Worm (Caenorhabditis elegans) whole organism, late embryonic: ENCODE measurements around the gene fshr-1.

ENCODE experiments used
- ahr-1 ChIP-seq: sonication (generic microtip); optimal IDR thresholded peaks from 2 replicates; lab custom pipeline; 2016; ENCODE audit warnings: missing genetic modification characterization, missing compliant biosample characterization
- ama-1 ChIP-seq: fragments of 150-350 bp; optimal IDR thresholded peaks from 2 replicates; lab custom pipeline; 2014
- ceh-6 ChIP-seq: fragments of 200-800 bp; sonication (Bioruptor generic); optimal IDR thresholded peaks from 2 replicates; lab custom pipeline; 2018; ENCODE audit warnings: mild to moderate bottlenecking, missing genetic modification characterization, missing compliant biosample characterization
- dve-1 ChIP-seq: sonication (generic microtip); optimal IDR thresholded peaks from 2 replicates; lab custom pipeline; 2017; ENCODE audit warnings: antibody characterized with exemption, mild to moderate bottlenecking, missing genetic modification characterization, missing compliant biosample characterization
- elt-2 ChIP-seq: sonication (generic microtip); optimal IDR thresholded peaks from 2 replicates; lab custom pipeline; 2016; ENCODE audit warnings: missing genetic modification reagents, missing genetic modification characterization, missing compliant biosample characterization
- fkh-10 ChIP-seq: fragments of 150-350 bp; optimal IDR thresholded peaks from 2 replicates; lab custom pipeline; 2014; ENCODE audit warnings: missing biosample characterization, missing genetic modification reagents, missing genetic modification characterization
- hlh-6 ChIP-seq: sonication (generic microtip); optimal IDR thresholded peaks from 2 replicates; lab custom pipeline; 2016; ENCODE audit warnings: missing genotype, missing genetic modification characterization, missing compliant biosample characterization
- nhr-11 ChIP-seq: fragments of 150-350 bp; optimal IDR thresholded peaks from 2 replicates; lab custom pipeline; 2014; ENCODE audit warnings: missing biosample characterization, missing genetic modification characterization
- pat-9 ChIP-seq: fragments of 200-800 bp; sonication (Bioruptor generic); optimal IDR thresholded peaks from 2 replicates; lab custom pipeline; 2018; ENCODE audit warnings: mild to moderate bottlenecking, missing genetic modification characterization, moderate library complexity, missing compliant biosample characterization
- pha-4 ChIP-seq: fragments of 150-350 bp; optimal IDR thresholded peaks from 2 replicates; lab custom pipeline; 2018; ENCODE audit warnings: missing biosample characterization, missing genetic modification reagents, missing genetic modification characterization
- pqm-1 ChIP-seq: sonication (generic microtip); optimal IDR thresholded peaks from 2 replicates; lab custom pipeline; 2016; ENCODE audit warnings: missing genetic modification characterization, missing compliant biosample characterization
- sox-4 ChIP-seq: sonication (generic microtip); optimal IDR thresholded peaks from 2 replicates; lab custom pipeline; 2017; ENCODE audit warnings: mild to moderate bottlenecking, missing genetic modification characterization, inconsistent platforms, missing compliant biosample characterization

DNA sequence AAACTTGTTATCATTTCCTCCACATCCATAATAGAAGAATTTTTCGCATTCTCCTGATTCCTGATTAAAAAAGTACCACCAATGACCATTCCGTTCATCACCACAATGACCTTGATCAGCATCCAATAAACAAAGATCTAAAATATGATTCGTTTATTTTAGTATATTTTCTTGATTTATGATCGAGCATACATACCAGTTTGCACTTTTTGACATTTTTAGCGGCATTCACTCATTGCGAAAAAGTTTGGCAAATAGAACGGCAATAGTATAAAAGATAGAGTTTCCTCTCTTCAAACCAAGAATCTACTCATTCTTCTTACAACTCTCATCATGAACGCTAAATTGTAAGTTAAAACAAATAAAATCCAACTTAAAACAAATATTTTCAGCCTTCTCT, 24.2 kb downstream of the fshr-1 start, which contains the start of gene fipr-10:
- TF ChIP-seq ama-1 (no peak), fkh-10 (GFP tag; lab: Kevin White, UChicago) (no peak), sox-4 (no peak), pha-4 (tag; lab: Kevin White, UChicago) (no peak), ahr-1 (tag; lab: Kevin White, UChicago) (no peak), dve-1 (tag; lab: Kevin White, UChicago) (no peak), hlh-6 (tag; lab: Kevin White, UChicago) (no peak), ceh-6 (GFP tag; lab: Kevin White, UChicago) (no peak), elt-2 (tag; lab: Kevin White, UChicago) (no peak), pqm-1 (no peak), pat-9 (tag; lab: Kevin White, UChicago) (no peak), nhr-11 (tag; lab: Kevin White, UChicago) (no peak)
